Fruit fly (Drosophila melanogaster): Measurements from ENCODE around the gene CG10969.

DNA sequence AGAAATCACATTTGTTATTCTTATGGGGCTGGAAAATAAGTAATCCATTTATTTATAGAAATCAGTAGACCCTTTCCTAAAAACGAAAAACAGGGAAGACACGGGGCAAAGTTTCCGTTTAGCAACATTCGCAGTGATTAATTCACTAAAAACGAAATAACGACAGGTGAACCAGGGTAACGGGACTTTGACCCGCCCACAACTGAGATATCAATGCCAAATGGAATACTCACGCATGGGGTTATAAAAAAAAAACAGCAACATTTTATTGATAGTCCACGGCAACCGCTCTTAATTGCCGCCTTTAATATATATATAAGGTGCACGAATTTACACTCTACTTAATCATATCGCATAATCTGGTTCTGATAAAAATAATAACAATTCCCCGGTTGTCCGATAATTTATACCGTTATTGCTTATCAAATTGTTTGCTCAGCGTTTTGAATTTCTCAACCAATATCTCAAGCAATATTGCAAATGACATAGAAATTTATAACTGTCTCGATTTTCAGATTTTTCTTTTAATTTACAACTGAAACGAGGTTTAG lies 10.9 kb upstream of the CG10969 start:
- TF ChIP-seq unpg (GFP tag; optimal IDR thresholded peaks at IDR 0.05) (no peak), ash1 (GFP tag; optimal IDR thresholded peaks at IDR 0.05) (no peak), z (GFP tag; IDR thresholded peaks at IDR 0.05) (no peak), CG10959 (GFP tag; IDR thresholded peaks at IDR 0.05) (no peak), Dad (GFP tag; optimal IDR thresholded peaks at IDR 0.05) (no peak), CG18011 (GFP tag; optimal IDR thresholded peaks at IDR 0.05) (no peak), prd (optimal IDR thresholded peaks at IDR 0.05) (no peak), prd (GFP tag; IDR thresholded peaks at IDR 0.05) (no peak), lov (optimal IDR thresholded peaks at IDR 0.05) (no peak), lov (GFP tag; IDR thresholded peaks at IDR 0.05) (no peak), CG4404 (GFP tag; IDR thresholded peaks at IDR 0.05) (no peak), jing (GFP tag; optimal IDR thresholded peaks at IDR 0.05) (no peak), pita (GFP tag; optimal IDR thresholded peaks at IDR 0.05) (no peak)
